Fruit fly (Drosophila melanogaster) whole organism, embryonic: Measurements from ENCODE around the gene velo.

Source experiments
- Adf1 ChIP-seq: fragments of 200-800 bp; sonication (Bioruptor generic); IDR thresholded peaks from 2 replicates; pipeline ENCODE4 v1.3.6; 2022; ENCODE audit warnings: missing biosample characterization, missing genetic modification characterization
- BtbVII ChIP-seq: fragments of 200-800 bp; sonication (Bioruptor generic); optimal IDR thresholded peaks from 3 replicates; lab custom pipeline; 2017; ENCODE audit warnings: missing biosample characterization, mild to moderate bottlenecking, missing genetic modification characterization
- CG11093 ChIP-seq: fragments of 200-800 bp; sonication (Bioruptor generic); IDR thresholded peaks from 3 replicates; pipeline ENCODE4 v1.3.6; 2022; ENCODE audit warnings: missing biosample characterization, missing genetic modification characterization
- CG11560 ChIP-seq: fragments of 200-800 bp; sonication (Bioruptor generic); IDR thresholded peaks from 3 replicates; pipeline ENCODE4 v1.3.6; 2022; ENCODE audit warnings: missing biosample characterization, missing genetic modification characterization
- CG11695 ChIP-seq: fragments of 200-800 bp; sonication (Bioruptor generic); IDR thresholded peaks from 3 replicates; pipeline ENCODE4 v1.3.6; 2022; ENCODE audit warnings: missing biosample characterization, missing genetic modification characterization
- CG12744 ChIP-seq: fragments of 200-800 bp; sonication (Bioruptor generic); optimal IDR thresholded peaks from 2 replicates; lab custom pipeline; 2016; ENCODE audit warnings: missing biosample characterization, missing genetic modification characterization
- CG14014 ChIP-seq: fragments of 200-800 bp; sonication (Bioruptor generic); IDR thresholded peaks from 2 replicates; pipeline ENCODE4 v1.3.6; 2022; ENCODE audit warnings: missing biosample characterization, missing genetic modification characterization
- CG1529 ChIP-seq: fragments of 200-800 bp; sonication (Bioruptor generic); optimal IDR thresholded peaks from 3 replicates; lab custom pipeline; 2018; ENCODE audit warnings: missing biosample characterization, missing genetic modification characterization
- CG17829 ChIP-seq: fragments of 200-800 bp; optimal IDR thresholded peaks from 2 replicates; lab custom pipeline; 2019; ENCODE audit warnings: missing biosample characterization, mild to moderate bottlenecking, missing genetic modification characterization, moderate library complexity
- CG18011 ChIP-seq: fragments of 200-800 bp; sonication (Bioruptor generic); optimal IDR thresholded peaks from 2 replicates; lab custom pipeline; 2017; ENCODE audit warnings: missing biosample characterization, missing genetic modification characterization, mild to moderate bottlenecking, moderate library complexity, missing genotype
- CG18262 ChIP-seq: fragments of 200-800 bp; optimal IDR thresholded peaks from 3 replicates; lab custom pipeline; 2019; ENCODE audit warnings: missing biosample characterization, mild to moderate bottlenecking, missing genetic modification characterization, moderate library complexity
- CG2120 ChIP-seq: fragments of 200-800 bp; sonication (Bioruptor generic); optimal IDR thresholded peaks from 3 replicates; lab custom pipeline; 2016; ENCODE audit warnings: missing biosample characterization, missing genetic modification characterization
- CG32532 ChIP-seq: fragments of 200-800 bp; sonication (Bioruptor generic); IDR thresholded peaks from 2 replicates; pipeline ENCODE4 v1.3.6; 2022; ENCODE audit warnings: missing biosample characterization, missing genetic modification characterization
- CG4360 ChIP-seq: fragments of 200-800 bp; sonication (Bioruptor generic); IDR thresholded peaks from 2 replicates; pipeline ENCODE4 v1.3.6; 2022; ENCODE audit warnings: missing biosample characterization, missing genetic modification characterization
- CG4617 ChIP-seq: fragments of 200-800 bp; sonication (Bioruptor generic); optimal IDR thresholded peaks from 3 replicates; lab custom pipeline; 2016; ENCODE audit warnings: missing biosample characterization, missing genetic modification characterization, borderline replicate concordance
- CG5180 ChIP-seq: fragments of 200-800 bp; sonication (Bioruptor generic); optimal IDR thresholded peaks from 3 replicates; lab custom pipeline; 2017; ENCODE audit warnings: missing biosample characterization, missing genetic modification characterization, mild to moderate bottlenecking, moderate library complexity, missing genetic modification reagents
- CG8478 ChIP-seq: fragments of >200 bp; optimal IDR thresholded peaks from 2 replicates; lab custom pipeline; 2018
- CG8924 ChIP-seq: fragments of 200-800 bp; optimal IDR thresholded peaks from 3 replicates; lab custom pipeline; 2019; ENCODE audit warnings: missing biosample characterization, mild to moderate bottlenecking, missing genetic modification characterization, moderate library complexity
- CG9727 ChIP-seq: fragments of 200-800 bp; sonication (Bioruptor generic); optimal IDR thresholded peaks from 3 replicates; lab custom pipeline; 2017; ENCODE audit warnings: missing biosample characterization, mild to moderate bottlenecking, missing genetic modification characterization
- CG9797 ChIP-seq: fragments of 200-800 bp; sonication (Bioruptor generic); optimal IDR thresholded peaks from 3 replicates; lab custom pipeline; 2018; ENCODE audit warnings: missing biosample characterization, mild to moderate bottlenecking, missing genetic modification characterization
- CG9932 ChIP-seq: fragments of 200-800 bp; sonication (Bioruptor generic); IDR thresholded peaks from 2 replicates; pipeline ENCODE4 v1.3.6; 2022; ENCODE audit warnings: missing biosample characterization, missing genetic modification characterization
- Dbx ChIP-seq: fragments of 200-800 bp; sonication (Bioruptor generic); IDR thresholded peaks from 3 replicates; pipeline ENCODE4 v1.3.6; 2022; ENCODE audit warnings: missing biosample characterization, missing genetic modification characterization
- Dp ChIP-seq: fragments of 200-800 bp; sonication (Bioruptor generic); optimal IDR thresholded peaks from 2 replicates; lab custom pipeline; 2018; ENCODE audit warnings: missing biosample characterization, mild to moderate bottlenecking, missing genetic modification characterization, moderate library complexity
- Dref ChIP-seq: fragments of 200-800 bp; sonication (Bioruptor generic); IDR thresholded peaks from 2 replicates; pipeline ENCODE4 v1.3.6; 2022; ENCODE audit warnings: missing biosample characterization, missing genetic modification characterization
- E2f1 ChIP-seq: fragments of 200-800 bp; sonication (Bioruptor generic); IDR thresholded peaks from 2 replicates; pipeline ENCODE4 v1.3.6; 2022; ENCODE audit warnings: missing biosample characterization, missing genetic modification characterization
- HLH4C ChIP-seq: fragments of 200-800 bp; sonication (Bioruptor generic); IDR thresholded peaks from 3 replicates; pipeline ENCODE4 v1.3.6; 2022; ENCODE audit warnings: missing biosample characterization, missing genetic modification characterization; ENCODE audit not compliant: partially characterized antibody
- HmgZ ChIP-seq: fragments of 200-800 bp; sonication (Bioruptor generic); optimal IDR thresholded peaks from 2 replicates; lab custom pipeline; 2018; ENCODE audit warnings: missing biosample characterization, mild to moderate bottlenecking, missing genetic modification characterization
- Meics ChIP-seq: fragments of 200-800 bp; sonication (Bioruptor generic); optimal IDR thresholded peaks from 2 replicates; lab custom pipeline; 2017; ENCODE audit warnings: missing biosample characterization, mild to moderate bottlenecking, missing genetic modification characterization
- Usf ChIP-seq: fragments of 200-800 bp; sonication (Bioruptor generic); optimal IDR thresholded peaks from 2 replicates; lab custom pipeline; 2017; ENCODE audit warnings: missing genotype, missing biosample characterization, missing genetic modification characterization
- YL-1 ChIP-seq: fragments of 200-800 bp; sonication (Bioruptor generic); optimal IDR thresholded peaks from 3 replicates; lab custom pipeline; 2017; ENCODE audit warnings: missing biosample characterization, mild to moderate bottlenecking, missing genetic modification characterization
- aop ChIP-seq: fragments of 200-800 bp; sonication (Bioruptor generic); IDR thresholded peaks from 2 replicates; pipeline ENCODE4 v1.3.6; 2022; ENCODE audit warnings: missing biosample characterization, missing genetic modification characterization
- ap ChIP-seq: fragments of 200-800 bp; sonication (Bioruptor generic); IDR thresholded peaks from 2 replicates; pipeline ENCODE4 v1.3.6; 2022; ENCODE audit warnings: missing biosample characterization, missing genetic modification characterization
- bowl ChIP-seq: fragments of 200-800 bp; sonication (Bioruptor generic); IDR thresholded peaks from 2 replicates; pipeline ENCODE4 v1.3.6; 2022; ENCODE audit warnings: missing biosample characterization, missing genetic modification characterization
- chn ChIP-seq: fragments of 200-800 bp; sonication (Bioruptor generic); optimal IDR thresholded peaks from 2 replicates; lab custom pipeline; 2016; ENCODE audit warnings: missing biosample characterization, missing genetic modification characterization
- croc ChIP-seq: fragments of 200-800 bp; sonication (Bioruptor generic); conservative IDR thresholded peaks from 3 replicates; pipeline ENCODE4 v1.3.6; 2022; ENCODE audit warnings: missing biosample characterization, missing genetic modification characterization
- crp ChIP-seq, 2 experiments: fragments of 200-800 bp; sonication (Bioruptor generic); optimal IDR thresholded peaks; 2 replicates in 1 of 2; 3 replicates in 1 of 2; lab custom pipeline; 2017; ENCODE audit warnings: missing biosample characterization in 2 of 2, missing genetic modification characterization in 2 of 2, mild to moderate bottlenecking in 1 of 2, moderate library complexity in 1 of 2
- dm ChIP-seq: fragments of 200-800 bp; sonication (Bioruptor generic); optimal IDR thresholded peaks from 3 replicates; lab custom pipeline; 2016; ENCODE audit warnings: missing biosample characterization, missing genetic modification characterization
- dysf ChIP-seq: fragments of 200-800 bp; sonication (Bioruptor generic); IDR thresholded peaks from 3 replicates; pipeline ENCODE4 v1.3.6; 2022; ENCODE audit warnings: missing biosample characterization, missing genetic modification characterization
- eve ChIP-seq, 2 experiments: fragments of >200 bp; optimal IDR thresholded peaks; 2 replicates each; lab custom pipeline; 2017; ENCODE audit warnings: missing biosample characterization in 2 of 2, missing genetic modification characterization in 2 of 2
- ewg ChIP-seq: fragments of 200-800 bp; sonication (Bioruptor generic); optimal IDR thresholded peaks from 3 replicates; lab custom pipeline; 2017; ENCODE audit warnings: mild to moderate bottlenecking, missing biosample characterization, missing genetic modification reagents, missing genetic modification characterization
- hbn ChIP-seq: fragments of 200-800 bp; sonication (Bioruptor generic); IDR thresholded peaks from 2 replicates; pipeline ENCODE4 v1.3.6; 2022; ENCODE audit warnings: missing biosample characterization, missing genetic modification characterization; ENCODE audit not compliant: partially characterized antibody
- hth ChIP-seq: fragments of >200 bp; optimal IDR thresholded peaks from 2 replicates; lab custom pipeline; 2017; ENCODE audit warnings: inconsistent platforms
- kah ChIP-seq: fragments of 200-800 bp; sonication (Bioruptor generic); optimal IDR thresholded peaks from 2 replicates; lab custom pipeline; 2018; ENCODE audit warnings: missing biosample characterization, mild to moderate bottlenecking, missing genetic modification characterization
- kni ChIP-seq: fragments of 200-800 bp; sonication (Bioruptor generic); optimal IDR thresholded peaks from 3 replicates; lab custom pipeline; 2017; ENCODE audit warnings: mild to moderate bottlenecking, missing biosample characterization, missing genetic modification reagents, missing genetic modification characterization
- luna ChIP-seq: fragments of 200-800 bp; sonication (Bioruptor generic); optimal IDR thresholded peaks from 2 replicates; lab custom pipeline; 2016; ENCODE audit warnings: missing biosample characterization, missing genetic modification characterization
- maf-S ChIP-seq: fragments of 200-800 bp; sonication (Bioruptor generic); optimal IDR thresholded peaks from 2 replicates; lab custom pipeline; 2016; ENCODE audit warnings: missing biosample characterization, missing genetic modification characterization
- nau ChIP-seq: fragments of 200-800 bp; sonication (Bioruptor generic); optimal IDR thresholded peaks from 3 replicates; lab custom pipeline; 2017; ENCODE audit warnings: missing biosample characterization, mild to moderate bottlenecking, missing genetic modification characterization, missing genetic modification reagents
- nerfin-1 ChIP-seq: fragments of 200-800 bp; sonication (Bioruptor generic); optimal IDR thresholded peaks from 3 replicates; lab custom pipeline; 2019; ENCODE audit warnings: missing biosample characterization, mild to moderate bottlenecking, missing genetic modification characterization, moderate library complexity
- ro ChIP-seq: fragments of 200-800 bp; sonication (Bioruptor generic); IDR thresholded peaks from 2 replicates; pipeline ENCODE4 v1.3.6; 2022; ENCODE audit warnings: missing biosample characterization, missing genetic modification characterization
- vvl ChIP-seq: fragments of 200-800 bp; sonication (Bioruptor generic); IDR thresholded peaks from 2 replicates; pipeline ENCODE4 v1.3.6; 2022; ENCODE audit warnings: missing biosample characterization, missing genetic modification characterization
- zfh1 ChIP-seq: fragments of 200-800 bp; sonication (Bioruptor generic); IDR thresholded peaks from 3 replicates; pipeline ENCODE4 v1.3.6; 2022; ENCODE audit warnings: missing biosample characterization, missing genetic modification characterization

Gene velo

DNA sequence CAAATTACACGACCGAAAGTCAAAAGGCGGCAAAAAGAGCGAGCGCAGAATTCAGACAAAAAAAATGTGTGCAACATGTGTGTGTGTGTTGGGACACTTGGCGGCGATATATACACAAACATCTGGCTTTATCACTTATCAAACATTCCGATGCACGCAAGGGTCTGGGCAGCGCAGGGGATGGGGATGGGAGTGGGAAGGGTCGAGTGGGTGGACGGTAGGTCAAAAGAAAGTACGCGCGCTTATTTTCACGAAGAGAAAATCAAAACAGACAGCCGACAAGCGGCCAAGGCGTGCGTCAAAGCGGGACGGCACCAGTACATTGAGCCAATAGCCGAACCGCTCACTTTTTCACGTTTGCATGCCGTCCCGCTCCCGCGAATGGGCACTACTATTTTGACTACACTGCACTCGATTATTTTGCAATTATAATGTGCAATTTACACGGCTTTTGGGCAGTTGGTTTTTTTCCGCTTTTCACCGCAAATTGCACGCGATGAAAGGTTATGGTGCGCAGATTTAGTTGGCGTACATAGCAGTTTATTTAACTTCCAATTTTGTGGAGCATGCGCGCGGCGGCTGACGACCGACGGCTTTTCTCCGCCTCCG is 10.3 kb downstream of the velo start (continued):
- TF ChIP-seq BtbVII (GFP tag; lab: Kevin White, UChicago) (no peak), CG17829 (tag; lab: Kevin White, UChicago) (peak; percentile 14), CG8924 (peak; percentile 12), dm (GFP tag; lab: Kevin White, UChicago) (peak; percentile 51), eve (GFP tag; optimal IDR thresholded peaks at IDR 0.05; lab: Kevin White, UChicago) (no peak), CG5180 (GFP tag; lab: Kevin White, UChicago) (no peak), nau (GFP tag; lab: Kevin White, UChicago) (no peak), CG11093 (GFP tag; lab: Robert Waterston, UW) (no peak), Usf (GFP tag; lab: Kevin White, UChicago) (no peak), hth (lab: Kevin White, UChicago) (no peak), CG8478 (lab: Kevin White, UChicago) (peak; percentile 97), kah (GFP tag; lab: Kevin White, UChicago) (peak; percentile 38), CG9797 (GFP tag; lab: Kevin White, UChicago) (no peak), CG4617 (GFP tag; lab: Kevin White, UChicago) (peak; percentile 97), bowl (no peak), ro (GFP tag; lab: Robert Waterston, UW) (no peak), ap (no peak), CG4360 (GFP tag; lab: Robert Waterston, UW) (no peak; the same call in 1 of the 2 replicates), aop (no peak), CG9727 (GFP tag; lab: Kevin White, UChicago) (no peak), CG2120 (GFP tag; lab: Kevin White, UChicago) (no peak), Dbx (GFP tag; lab: Robert Waterston, UW) (peak; percentile 41; the same call in 1 of the 3 replicates), crp (GFP tag; optimal IDR thresholded peaks at IDR 0.05; lab: Kevin White, UChicago) (peak in 1 of 2 experiments; percentile 24), luna (GFP tag; lab: Kevin White, UChicago) (no peak), Meics (GFP tag; lab: Kevin White, UChicago) (no peak), CG18262 (tag; lab: Kevin White, UChicago) (no peak), CG14014 (GFP tag; lab: Robert Waterston, UW) (0 out of 2 replicates have a peak, but pooled peaks have one; percentile 7), CG1529 (GFP tag; lab: Kevin White, UChicago) (no peak), CG11695 (GFP tag; lab: Robert Waterston, UW) (0 out of 3 replicates have a peak, but pooled peaks have one; percentile 14), CG12744 (GFP tag; lab: Kevin White, UChicago) (no peak), maf-S (GFP tag; lab: Kevin White, UChicago) (no peak), CG9932 (GFP tag; lab: Robert Waterston, UW) (no peak), zfh1 (GFP tag; lab: Robert Waterston, UW) (peak; percentile 62; the same call in 2 of the 3 replicates), hbn (0 out of 2 replicates have a peak, but pooled peaks have one; percentile 17), CG18011 (GFP tag; lab: Kevin White, UChicago) (no peak), nerfin-1 (tag; lab: Kevin White, UChicago) (peak; percentile 99), HmgZ (tag; lab: Kevin White, UChicago) (peak; percentile 72), croc (GFP tag; lab: Robert Waterston, UW) (no peak), YL-1 (GFP tag; lab: Kevin White, UChicago) (peak; percentile 97), vvl (peak; percentile 87), dysf (GFP tag; lab: Robert Waterston, UW) (0 out of 3 replicates have a peak, but pooled peaks have one; percentile 16), chn (GFP tag; lab: Kevin White, UChicago) (peak; percentile 87), kni (no peak), HLH4C (GFP tag; lab: Robert Waterston, UW) (no peak), Dp (peak; percentile 59), CG11560 (tag; lab: Robert Waterston, UW) (no peak), Adf1 (GFP tag; lab: Robert Waterston, UW) (peak; percentile 20), CG32532 (GFP tag; lab: Robert Waterston, UW) (peak; percentile 47; the same call in 1 of the 2 replicates), E2f1 (GFP tag; lab: Robert Waterston, UW) (peak; percentile 86), Dref (GFP tag; lab: Robert Waterston, UW) (0 out of 2 replicates have a peak, but pooled peaks have one; percentile 30), ewg (GFP tag; lab: Kevin White, UChicago) (peak; percentile 99)
